Worm (Caenorhabditis elegans) whole organism, L1 larva: ENCODE results near the gene sym-3.
A peak's percentile ranks its signal among the peaks of the same experiment; 100 is the strongest.

Source experiments
- C04F5.9 ChIP-seq: sonication (generic microtip); optimal IDR thresholded peaks from 2 replicates; lab custom pipeline; 2016; ENCODE audit warnings: missing genetic modification characterization, missing compliant biosample characterization
- C34B4.2 ChIP-seq: sonication (generic microtip); optimal IDR thresholded peaks from 2 replicates; lab custom pipeline; 2017; ENCODE audit warnings: mild to moderate bottlenecking, missing genetic modification characterization, missing compliant biosample characterization
- F16B12.6 ChIP-seq: fragments of 150-350 bp; optimal IDR thresholded peaks from 2 replicates; lab custom pipeline; 2014; ENCODE audit warnings: missing biosample characterization, missing genetic modification characterization
- aly-2 ChIP-seq: fragments of 150-350 bp; optimal IDR thresholded peaks from 2 replicates; lab custom pipeline; 2014; ENCODE audit warnings: missing biosample characterization, missing genetic modification characterization
- blmp-1 ChIP-seq: fragments of 150-350 bp; optimal IDR thresholded peaks from 2 replicates; lab custom pipeline; 2014; ENCODE audit warnings: missing biosample characterization, missing genetic modification characterization
- ceh-63 ChIP-seq: fragments of 200-800 bp; sonication (Bioruptor generic); optimal IDR thresholded peaks from 2 replicates; lab custom pipeline; 2018; ENCODE audit warnings: mild to moderate bottlenecking, missing genetic modification characterization, missing compliant biosample characterization
- ceh-82 ChIP-seq, 3 experiments: fragments of 150-350 bp in 1 of 3; sonication (generic microtip) in 2 of 3; optimal IDR thresholded peaks; 2 replicates each; lab custom pipeline; 2014 to 2017; ENCODE audit warnings: missing biosample characterization in 3 of 3, missing genetic modification characterization in 3 of 3
- ceh-88 ChIP-seq: fragments of 200-800 bp; sonication (Bioruptor generic); IDR thresholded peaks from 2 replicates; pipeline ENCODE4 v1.3.6; 2022; ENCODE audit warnings: missing genetic modification characterization, missing compliant biosample characterization
- dpl-1 ChIP-seq, 3 experiments: fragments of 150-350 bp in 2 of 3; sonication (generic microtip) in 1 of 3; optimal IDR thresholded peaks; 2 replicates each; lab custom pipeline; 2014 to 2017; ENCODE audit warnings: missing biosample characterization in 3 of 3, missing genetic modification characterization in 3 of 3, missing genetic modification reagents in 3 of 3
- efl-1 ChIP-seq, 4 experiments: fragments of 150-350 bp; optimal IDR thresholded peaks in 3 of 4; peaks in 1 of 4; 1 replicate in 1 of 4; 2 replicates in 3 of 4; lab custom pipeline; 2014; ENCODE audit warnings: missing biosample characterization in 2 of 4, missing genetic modification characterization in 2 of 4, missing genetic modification reagents in 2 of 4
- elt-2 ChIP-seq: sonication (generic microtip); optimal IDR thresholded peaks from 2 replicates; lab custom pipeline; 2016; ENCODE audit warnings: missing genetic modification characterization, mild to moderate bottlenecking, inconsistent platforms, missing compliant biosample characterization, missing genetic modification reagents
- elt-3 ChIP-seq, 6 experiments: fragments of 150-350 bp in 1 of 6; sonication (generic microtip); optimal IDR thresholded peaks; 2 replicates each; lab custom pipeline; 2017 to 2018; ENCODE audit warnings: missing biosample characterization in 6 of 6, missing genetic modification characterization in 6 of 6, inconsistent platforms in 1 of 6
- fkh-8 ChIP-seq: sonication (generic microtip); optimal IDR thresholded peaks from 2 replicates; lab custom pipeline; 2016; ENCODE audit warnings: mild to moderate bottlenecking, missing genetic modification characterization, missing compliant biosample characterization
- fos-1 ChIP-seq: fragments of 150-350 bp; optimal IDR thresholded peaks from 2 replicates; lab custom pipeline; 2014; ENCODE audit warnings: missing biosample characterization, missing genetic modification characterization
- grh-1 ChIP-seq: fragments of 200-800 bp; sonication (Bioruptor generic); IDR thresholded peaks from 2 replicates; pipeline ENCODE4 v1.3.6; 2022; ENCODE audit warnings: missing genetic modification reagents, missing genetic modification characterization, missing compliant biosample characterization
- hpl-2 ChIP-seq: fragments of 150-350 bp; optimal IDR thresholded peaks from 2 replicates; lab custom pipeline; 2014; ENCODE audit warnings: missing biosample characterization, missing genetic modification reagents, missing genetic modification characterization
- irx-1 ChIP-seq: sonication (generic microtip); optimal IDR thresholded peaks from 2 replicates; lab custom pipeline; 2016; ENCODE audit warnings: missing genetic modification characterization, missing compliant biosample characterization
- isw-1 ChIP-seq: fragments of 200-800 bp; sonication (Bioruptor generic); IDR thresholded peaks from 2 replicates; pipeline ENCODE4 v1.3.6; 2022; ENCODE audit warnings: missing genetic modification characterization, missing compliant biosample characterization
- jun-1 ChIP-seq: fragments of 150-350 bp; optimal IDR thresholded peaks from 2 replicates; lab custom pipeline; 2014; ENCODE audit warnings: missing biosample characterization, missing genetic modification reagents, missing genetic modification characterization
- lin-13 ChIP-seq: fragments of 150-350 bp; optimal IDR thresholded peaks from 2 replicates; lab custom pipeline; 2014; ENCODE audit warnings: missing biosample characterization, missing genetic modification reagents, missing genetic modification characterization
- lin-14 ChIP-seq: fragments of 200-800 bp; sonication (Bioruptor generic); optimal IDR thresholded peaks from 2 replicates; lab custom pipeline; 2018; ENCODE audit warnings: mild to moderate bottlenecking, missing genetic modification characterization, moderate library complexity, missing compliant biosample characterization
- lir-3 ChIP-seq: sonication (generic microtip); optimal IDR thresholded peaks from 2 replicates; lab custom pipeline; 2016; ENCODE audit warnings: mild to moderate bottlenecking, missing genetic modification characterization, moderate library complexity, missing compliant biosample characterization; ENCODE audit not compliant: poor library complexity
- mef-2 ChIP-seq: fragments of 150-350 bp; optimal IDR thresholded peaks from 2 replicates; lab custom pipeline; 2014; ENCODE audit warnings: missing biosample characterization, missing genetic modification characterization
- mep-1 ChIP-seq: fragments of 150-350 bp; optimal IDR thresholded peaks from 2 replicates; lab custom pipeline; 2014; ENCODE audit warnings: missing biosample characterization, missing genetic modification characterization
- nhr-11 ChIP-seq: fragments of 150-350 bp; optimal IDR thresholded peaks from 2 replicates; lab custom pipeline; 2014; ENCODE audit warnings: missing biosample characterization, missing genetic modification characterization
- nhr-20 ChIP-seq: sonication (generic microtip); optimal IDR thresholded peaks from 2 replicates; lab custom pipeline; 2016; ENCODE audit warnings: mild to moderate bottlenecking, missing genetic modification characterization, missing compliant biosample characterization
- nhr-237 ChIP-seq: fragments of 150-350 bp; optimal IDR thresholded peaks from 2 replicates; lab custom pipeline; 2014; ENCODE audit warnings: missing biosample characterization, missing genetic modification characterization
- nhr-76 ChIP-seq: sonication (generic microtip); optimal IDR thresholded peaks from 2 replicates; lab custom pipeline; 2017; ENCODE audit warnings: missing biosample characterization, missing genetic modification characterization
- nhr-77 ChIP-seq: fragments of 150-350 bp; optimal IDR thresholded peaks from 2 replicates; lab custom pipeline; 2014; ENCODE audit warnings: missing biosample characterization, missing genetic modification characterization
- nhr-84 ChIP-seq: sonication (generic microtip); optimal IDR thresholded peaks from 2 replicates; lab custom pipeline; 2017; ENCODE audit warnings: missing biosample characterization, missing genetic modification characterization
- nhr-85 ChIP-seq: sonication (generic microtip); peaks from one replicate; lab custom pipeline; 2016; ENCODE audit warnings: missing genetic modification characterization, inconsistent platforms, missing compliant biosample characterization
- nhr-90 ChIP-seq: sonication (generic microtip); optimal IDR thresholded peaks from 2 replicates; lab custom pipeline; 2016; ENCODE audit warnings: mild to moderate bottlenecking, missing genetic modification characterization, missing compliant biosample characterization; ENCODE audit not compliant: poor library complexity
- pag-3 ChIP-seq: sonication (generic microtip); optimal IDR thresholded peaks from 2 replicates; lab custom pipeline; 2017; ENCODE audit warnings: missing genetic modification characterization, mild to moderate bottlenecking, missing compliant biosample characterization, antibody characterized with exemption, borderline replicate concordance; ENCODE audit not compliant: insufficient read depth
- pax-3 ChIP-seq: fragments of 200-800 bp; sonication (Bioruptor generic); optimal IDR thresholded peaks from 2 replicates; lab custom pipeline; 2018; ENCODE audit warnings: mild to moderate bottlenecking, missing genetic modification characterization, moderate library complexity, missing compliant biosample characterization
- pqm-1 ChIP-seq: sonication (generic microtip); optimal IDR thresholded peaks from 3 replicates; lab custom pipeline; 2017; ENCODE audit warnings: missing biosample characterization, missing genetic modification characterization
- rnt-1 ChIP-seq: sonication (generic microtip); optimal IDR thresholded peaks from 2 replicates; lab custom pipeline; 2016; ENCODE audit warnings: mild to moderate bottlenecking, missing genetic modification characterization, moderate library complexity, missing compliant biosample characterization
- skn-1 ChIP-seq: fragments of 150-350 bp; optimal IDR thresholded peaks from 2 replicates; lab custom pipeline; 2014; ENCODE audit warnings: missing biosample characterization, missing genetic modification characterization
- sox-4 ChIP-seq: sonication (generic microtip); optimal IDR thresholded peaks from 2 replicates; lab custom pipeline; 2016; ENCODE audit warnings: missing genetic modification characterization, missing compliant biosample characterization
- swsn-7 ChIP-seq: sonication (generic microtip); optimal IDR thresholded peaks from 2 replicates; lab custom pipeline; 2016; ENCODE audit warnings: missing genetic modification characterization, missing compliant biosample characterization
- tlp-1 ChIP-seq: fragments of 150-350 bp; optimal IDR thresholded peaks from 2 replicates; lab custom pipeline; 2014; ENCODE audit warnings: missing biosample characterization, missing genetic modification characterization
- unc-30 ChIP-seq: sonication (generic microtip); optimal IDR thresholded peaks from 2 replicates; lab custom pipeline; 2017; ENCODE audit warnings: missing biosample characterization, missing genetic modification characterization
- unc-86 ChIP-seq: sonication (generic microtip); optimal IDR thresholded peaks from 2 replicates; lab custom pipeline; 2016; ENCODE audit warnings: missing genetic modification characterization, missing compliant biosample characterization
- unc-98 ChIP-seq: fragments of 200-800 bp; sonication (Bioruptor generic); IDR thresholded peaks from 2 replicates; pipeline ENCODE4 v1.3.6; 2022; ENCODE audit warnings: missing genetic modification characterization, missing compliant biosample characterization
- vab-15 ChIP-seq: sonication (generic microtip); optimal IDR thresholded peaks from 2 replicates; lab custom pipeline; 2017; ENCODE audit warnings: missing genotype, mild to moderate bottlenecking, missing genetic modification characterization, missing compliant biosample characterization
- xbp-1 ChIP-seq: sonication (generic microtip); optimal IDR thresholded peaks from 2 replicates; lab custom pipeline; 2016; ENCODE audit warnings: missing genetic modification characterization, missing compliant biosample characterization
- ztf-11 ChIP-seq, 2 experiments: sonication (generic microtip); optimal IDR thresholded peaks; 2 replicates each; lab custom pipeline; 2016 to 2017; ENCODE audit warnings: missing genetic modification characterization in 2 of 2, missing biosample characterization in 1 of 2, missing compliant biosample characterization in 1 of 2
- ztf-4 ChIP-seq: fragments of 150-350 bp; optimal IDR thresholded peaks from 2 replicates; lab custom pipeline; 2014; ENCODE audit warnings: missing biosample characterization, missing genetic modification characterization

The sym-3 gene

DNA sequence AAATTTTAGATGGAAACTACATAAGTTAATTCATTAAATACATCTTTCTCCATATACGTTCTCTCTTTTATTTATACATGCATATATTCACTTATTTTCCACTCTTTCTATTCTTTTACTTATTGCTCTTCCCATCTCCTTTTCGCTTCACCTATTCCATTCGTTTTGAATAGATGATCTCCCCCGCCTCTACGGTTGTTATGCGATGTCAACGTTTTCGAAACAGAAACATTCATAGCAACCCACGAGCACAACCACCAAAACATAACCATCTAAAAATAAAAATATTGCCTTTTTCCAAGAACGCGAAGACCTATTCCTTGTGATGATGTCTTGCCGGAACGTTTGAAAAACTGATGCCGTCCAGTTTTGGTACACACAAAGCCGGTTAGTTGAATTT, at the start of gene sym-3:
Gene sym-3 (plus strand): TSS at position 301 of the 400 bp plus-strand sequence.
- TF ChIP-seq sox-4 (no peak), tlp-1 (tag; lab: Kevin White, UChicago) (no peak), lin-13 (GFP tag; lab: Kevin White, UChicago) (no peak), xbp-1 (tag; lab: Kevin White, UChicago) (no peak), swsn-7 (tag; lab: Kevin White, UChicago) (no peak), ceh-82 (tag; optimal IDR thresholded peaks at IDR 0.05; lab: Kevin White, UChicago) (no peak), pax-3 (no peak), irx-1 (no peak), ztf-4 (tag; lab: Kevin White, UChicago) (no peak), unc-86 (tag; lab: Kevin White, UChicago) (no peak), F16B12.6 (no peak), C34B4.2 (no peak)

DNA sequence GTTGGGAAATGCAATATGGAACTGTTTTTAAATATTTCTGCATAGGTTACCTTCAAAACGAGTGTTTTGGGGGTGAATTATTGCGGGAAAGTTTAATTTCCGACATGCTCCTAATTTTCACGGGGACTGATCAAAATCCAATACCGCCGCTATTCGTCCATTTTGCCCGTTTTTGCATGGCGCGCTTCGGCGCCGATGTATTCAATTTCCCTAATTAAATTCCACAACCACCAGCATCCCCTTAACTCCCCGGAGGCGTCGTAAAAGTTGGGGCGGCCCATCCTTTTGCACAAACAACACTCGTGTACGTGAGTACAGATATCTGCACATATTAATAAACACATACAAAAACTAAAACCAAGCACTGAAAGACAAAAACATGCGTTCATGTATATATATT, 49.0 kb upstream of the sym-3 start:
- TF ChIP-seq nhr-76 (tag; lab: Kevin White, UChicago) (no peak), lin-14 (GFP tag; lab: Kevin White, UChicago) (peak; percentile 54), lir-3 (tag; lab: Kevin White, UChicago) (no peak), grh-1 (GFP tag; lab: Robert Waterston, UW) (no peak), lin-13 (GFP tag; lab: Kevin White, UChicago) (no peak), irx-1 (no peak), C04F5.9 (tag; lab: Kevin White, UChicago) (no peak), unc-30 (tag; lab: Kevin White, UChicago) (no peak), efl-1 (optimal IDR thresholded peaks at IDR 0.05; lab: Kevin White, UChicago) (no peak), efl-1 (GFP tag; optimal IDR thresholded peaks at IDR 0.05 in 1 of 2; lab: Kevin White, UChicago) (no peak), ceh-63 (GFP tag; lab: Kevin White, UChicago) (peak; percentile 27), ceh-82 (tag; optimal IDR thresholded peaks at IDR 0.05; lab: Kevin White, UChicago) (no peak), nhr-237 (no peak)

DNA sequence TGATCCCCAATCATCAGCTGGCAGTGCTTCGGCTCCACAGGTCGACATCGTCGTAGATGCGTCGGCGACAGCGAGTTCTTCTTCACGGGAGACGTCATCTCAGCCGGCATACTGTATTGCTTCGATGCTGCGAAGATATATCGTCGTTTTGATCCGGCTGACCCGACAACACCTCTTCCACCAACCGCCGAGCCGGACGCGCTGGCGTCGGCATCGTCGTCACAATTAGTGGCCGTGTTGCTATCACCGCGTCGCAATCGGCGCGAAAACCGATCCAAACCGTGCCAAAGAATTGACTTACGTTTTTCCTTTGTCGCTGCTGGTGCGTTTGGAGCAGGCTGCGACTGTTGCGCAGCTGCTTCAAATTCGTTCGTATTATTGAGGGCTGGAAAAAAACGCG, 47.4 kb upstream of the sym-3 start:
- no peak for TF ChIP-seq unc-98 (GFP tag; lab: Robert Waterston, UW)
- no peak for TF ChIP-seq nhr-85 (tag; lab: Kevin White, UChicago)
- TF ChIP-seq fkh-8 = no peak
- no peak for TF ChIP-seq elt-2 (tag; lab: Kevin White, UChicago)
- no peak for TF ChIP-seq rnt-1 (tag; lab: Kevin White, UChicago)
- TF ChIP-seq elt-3 (tag; optimal IDR thresholded peaks at IDR 0.05; lab: Kevin White, UChicago) = no peak
- no peak for TF ChIP-seq nhr-20 (tag; lab: Kevin White, UChicago)
- no peak for TF ChIP-seq nhr-84 (tag; lab: Kevin White, UChicago)
- TF ChIP-seq vab-15 = no peak
- no peak for TF ChIP-seq jun-1 (tag; lab: Kevin White, UChicago)
- TF ChIP-seq isw-1 (GFP tag; lab: Robert Waterston, UW) = no peak
- no peak for TF ChIP-seq fos-1 (tag; lab: Kevin White, UChicago)
- TF ChIP-seq, all 84 proteins: peak for 0

DNA sequence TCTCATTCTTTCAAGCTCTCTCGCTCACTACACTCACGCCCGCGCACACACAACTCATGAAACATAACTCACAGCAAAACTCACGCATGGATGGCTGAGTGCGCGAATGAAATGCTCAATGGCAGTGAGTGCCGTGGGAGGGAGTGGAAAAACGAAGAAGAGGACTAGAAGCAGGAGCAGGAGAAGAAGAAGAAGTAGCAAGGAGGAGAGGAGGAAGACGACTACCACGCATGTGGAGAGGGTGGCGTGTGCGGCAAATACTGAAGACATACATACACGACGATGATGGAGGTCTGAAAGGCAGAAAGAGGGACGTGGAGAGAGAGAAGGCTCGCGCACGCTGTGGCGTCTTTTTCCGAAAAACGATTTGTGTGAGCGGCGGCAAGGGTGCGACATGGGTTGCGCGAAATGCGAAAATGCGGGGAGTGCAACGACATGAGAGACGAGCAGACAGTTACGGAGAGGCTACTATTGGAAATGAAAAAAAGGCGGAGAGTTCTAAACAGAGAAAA, 44.6 kb upstream of the sym-3 start:
- TF ChIP-seq ceh-88 (no peak), pag-3 (tag; lab: Kevin White, UChicago) (no peak), nhr-77 (peak; percentile 13), nhr-90 (tag; lab: Kevin White, UChicago) (no peak), elt-3 (tag; optimal IDR thresholded peaks at IDR 0.05; lab: Kevin White, UChicago) (no peak), mef-2 (tag; lab: Kevin White, UChicago) (no peak), rnt-1 (tag; lab: Kevin White, UChicago) (no peak), aly-2 (tag; lab: Kevin White, UChicago) (no peak), nhr-76 (tag; lab: Kevin White, UChicago) (no peak), C34B4.2 (no peak), ztf-4 (tag; lab: Kevin White, UChicago) (peak; percentile 44), xbp-1 (tag; lab: Kevin White, UChicago) (peak; percentile 54), skn-1 (tag; lab: Kevin White, UChicago) (no peak), hpl-2 (GFP tag; lab: Kevin White, UChicago) (no peak), ceh-82 (tag; optimal IDR thresholded peaks at IDR 0.05; lab: Kevin White, UChicago) (peak; percentile 19 to 76 (median 73)), mep-1 (tag; lab: Kevin White, UChicago) (peak; percentile 66), nhr-11 (no peak), pax-3 (peak; percentile 51), ztf-11 (tag; optimal IDR thresholded peaks at IDR 0.05; lab: Kevin White, UChicago) (peak in 1 of 2 experiments; percentile 42), pqm-1 (no peak), dpl-1 (GFP tag; optimal IDR thresholded peaks at IDR 0.05; lab: Kevin White, UChicago) (peak in 1 of 3 experiments; percentile 35), grh-1 (GFP tag; lab: Robert Waterston, UW) (no peak), blmp-1 (no peak)
